Fruit fly (Drosophila melanogaster) whole organism, pupa: ENCODE measurements around the gene CG3457.

Experiments
- CG10348 ChIP-seq: fragments of 200-800 bp; sonication (Bioruptor generic); IDR thresholded peaks from 2 replicates; pipeline ENCODE4 v1.3.6; 2022; ENCODE audit warnings: missing biosample characterization, missing genetic modification characterization
- CG12605 ChIP-seq: fragments of 200-800 bp; sonication (Bioruptor generic); IDR thresholded peaks from 2 replicates; pipeline ENCODE4 v1.3.6; 2022; ENCODE audit warnings: missing biosample characterization, missing genetic modification characterization
- CG13204 ChIP-seq: fragments of 200-800 bp; sonication (Bioruptor generic); optimal IDR thresholded peaks from 2 replicates; lab custom pipeline; 2018; ENCODE audit warnings: missing biosample characterization, mild to moderate bottlenecking, missing genetic modification characterization, moderate library complexity
- CG14655 ChIP-seq: fragments of 200-800 bp; sonication (Bioruptor generic); optimal IDR thresholded peaks from 3 replicates; lab custom pipeline; 2017; ENCODE audit warnings: mild to moderate bottlenecking, missing biosample characterization, missing genetic modification reagents, missing genetic modification characterization
- CG15710 ChIP-seq: fragments of 200-800 bp; sonication (Bioruptor generic); optimal IDR thresholded peaks from 2 replicates; lab custom pipeline; 2018; ENCODE audit warnings: missing biosample characterization, mild to moderate bottlenecking, missing genetic modification characterization, moderate library complexity
- CG17806 ChIP-seq: fragments of 200-800 bp; sonication (Bioruptor generic); optimal IDR thresholded peaks from 2 replicates; lab custom pipeline; 2018; ENCODE audit warnings: missing biosample characterization, mild to moderate bottlenecking, missing genetic modification characterization, moderate library complexity
- CG32121 ChIP-seq: fragments of 200-800 bp; sonication (Bioruptor generic); IDR thresholded peaks from 2 replicates; pipeline ENCODE4 v1.3.6; 2022; ENCODE audit warnings: missing biosample characterization, missing genetic modification characterization
- CG34367 ChIP-seq: fragments of 200-800 bp; sonication (Bioruptor generic); optimal IDR thresholded peaks from 2 replicates; lab custom pipeline; 2018; ENCODE audit warnings: missing biosample characterization, mild to moderate bottlenecking, missing genetic modification characterization
- CG4496 ChIP-seq: fragments of 200-800 bp; sonication (Bioruptor generic); IDR thresholded peaks from 3 replicates; pipeline ENCODE4 v1.3.6; 2022; ENCODE audit warnings: missing biosample characterization, missing genetic modification characterization
- CG8159 ChIP-seq: fragments of 200-800 bp; sonication (Bioruptor generic); optimal IDR thresholded peaks from 3 replicates; lab custom pipeline; 2018; ENCODE audit warnings: missing biosample characterization, mild to moderate bottlenecking, missing genetic modification characterization, moderate library complexity
- CG8301 ChIP-seq: fragments of 200-800 bp; sonication (Bioruptor generic); optimal IDR thresholded peaks from 2 replicates; lab custom pipeline; 2018; ENCODE audit warnings: missing biosample characterization, mild to moderate bottlenecking, missing genetic modification characterization
- CG9948 ChIP-seq: fragments of 200-800 bp; sonication (Bioruptor generic); optimal IDR thresholded peaks from 2 replicates; lab custom pipeline; 2018; ENCODE audit warnings: missing biosample characterization, mild to moderate bottlenecking, missing genetic modification characterization, moderate library complexity
- D1 ChIP-seq: fragments of 200-800 bp; sonication (Bioruptor generic); optimal IDR thresholded peaks from 2 replicates; lab custom pipeline; 2018; ENCODE audit warnings: missing biosample characterization, mild to moderate bottlenecking, missing genetic modification characterization, moderate library complexity
- EcR ChIP-seq: fragments of 200-800 bp; sonication (Bioruptor generic); optimal IDR thresholded peaks from 3 replicates; lab custom pipeline; 2019; ENCODE audit warnings: missing biosample characterization, missing genetic modification characterization, mild to moderate bottlenecking, moderate library complexity, missing genetic modification reagents
- Ets98B ChIP-seq: fragments of 200-800 bp; sonication (Bioruptor generic); IDR thresholded peaks from 2 replicates; pipeline ENCODE4 v1.3.6; 2022; ENCODE audit warnings: missing biosample characterization, missing genetic modification characterization
- Pif1A ChIP-seq: fragments of 200-800 bp; sonication (Bioruptor generic); optimal IDR thresholded peaks from 3 replicates; lab custom pipeline; 2016; ENCODE audit warnings: missing biosample characterization, missing genetic modification characterization
- Pif1B ChIP-seq: fragments of 200-800 bp; sonication (Bioruptor generic); optimal IDR thresholded peaks from 3 replicates; lab custom pipeline; 2016; ENCODE audit warnings: missing biosample characterization, missing genetic modification characterization
- Snoo ChIP-seq: fragments of 200-800 bp; sonication (Bioruptor generic); optimal IDR thresholded peaks from 3 replicates; lab custom pipeline; 2017; ENCODE audit warnings: missing biosample characterization, mild to moderate bottlenecking, missing genetic modification characterization, inconsistent platforms
- fd96Ca ChIP-seq: fragments of 200-800 bp; sonication (Bioruptor generic); IDR thresholded peaks from 3 replicates; pipeline ENCODE4 v1.3.6; 2022; ENCODE audit warnings: missing biosample characterization, missing genetic modification characterization
- gl ChIP-seq: fragments of 200-800 bp; sonication (Bioruptor generic); optimal IDR thresholded peaks from 2 replicates; lab custom pipeline; 2018; ENCODE audit warnings: missing biosample characterization, mild to moderate bottlenecking, missing genetic modification characterization
- rn ChIP-seq: fragments of 200-800 bp; sonication (Bioruptor generic); IDR thresholded peaks from 2 replicates; pipeline ENCODE4 v1.3.6; 2022; ENCODE audit warnings: missing biosample characterization, missing genetic modification characterization

CG3457 gene

dm6 chrX:2194208-2195094 is 6.8 kb downstream of the CG3457 start:
- TF ChIP-seq CG4496 (GFP tag; lab: Robert Waterston, UW) (peak; percentile 85), CG17806 (no peak)

dm6 chrX:2196086-2196732 is 8.6 kb downstream of the CG3457 start:
- peak; percentile 17 for TF ChIP-seq gl (tag; lab: Kevin White, UChicago)
- peak; percentile 28 for TF ChIP-seq CG8159 (tag; lab: Kevin White, UChicago)
- TF ChIP-seq CG12605 (GFP tag; lab: Robert Waterston, UW) = no peak; the same call in 1 of the 2 replicates
- no peak for TF ChIP-seq CG13204 (GFP tag; lab: Kevin White, UChicago)
- TF ChIP-seq rn (GFP tag; lab: Robert Waterston, UW) = no peak
- peak; percentile 5 for TF ChIP-seq CG9948 (tag; lab: Kevin White, UChicago)
- TF ChIP-seq EcR (GFP tag; lab: Kevin White, UChicago) = peak; percentile 50
- no peak for TF ChIP-seq Pif1B (GFP tag; lab: Kevin White, UChicago)
- peak; percentile 38 for TF ChIP-seq CG14655 (GFP tag; lab: Kevin White, UChicago)
- TF ChIP-seq CG32121 = peak; percentile 51
- TF ChIP-seq CG8301 = peak; percentile 30
- no peak for TF ChIP-seq CG34367
- peak; percentile 81 for TF ChIP-seq CG4496 (GFP tag; lab: Robert Waterston, UW)
- TF ChIP-seq Ets98B = peak; percentile 68
- peak; percentile 33 for TF ChIP-seq Pif1A (GFP tag; lab: Kevin White, UChicago)
- TF ChIP-seq D1 = no peak
- TF ChIP-seq CG17806 = peak; percentile 35
- no peak for TF ChIP-seq CG10348
- peak; percentile 74; the same call in 2 of the 3 replicates for TF ChIP-seq fd96Ca (GFP tag; lab: Robert Waterston, UW)
- peak; percentile 24 for TF ChIP-seq CG15710

dm6 chrX:2197414-2198271 is 10.0 kb downstream of the CG3457 start:
- TF ChIP-seq CG4496 (GFP tag; lab: Robert Waterston, UW) (no peak), Pif1B (GFP tag; lab: Kevin White, UChicago) (no peak), CG8301 (no peak), gl (tag; lab: Kevin White, UChicago) (no peak), EcR (GFP tag; lab: Kevin White, UChicago) (peak; percentile 10), CG32121 (no peak), Ets98B (peak; percentile 11; the same call in 1 of the 2 replicates), CG17806 (no peak), CG8159 (tag; lab: Kevin White, UChicago) (no peak), Pif1A (GFP tag; lab: Kevin White, UChicago) (no peak), CG15710 (no peak), CG12605 (GFP tag; lab: Robert Waterston, UW) (no peak), CG14655 (GFP tag; lab: Kevin White, UChicago) (no peak)

- TF ChIP-seq EcR (GFP tag; lab: Kevin White, UChicago) = no peak
- TF ChIP-seq Snoo = no peak
- TF ChIP-seq CG34367 = no peak
- TF ChIP-seq D1 = no peak
- TF ChIP-seq CG17806 = no peak
- TF ChIP-seq fd96Ca (GFP tag; lab: Robert Waterston, UW) = no peak
- no peak for TF ChIP-seq CG8301
- no peak for TF ChIP-seq CG32121
- no peak for TF ChIP-seq gl (tag; lab: Kevin White, UChicago)
- TF ChIP-seq CG14655 (GFP tag; lab: Kevin White, UChicago) = no peak
- TF ChIP-seq CG8159 (tag; lab: Kevin White, UChicago) = no peak
- no peak for TF ChIP-seq Pif1A (GFP tag; lab: Kevin White, UChicago)
- TF ChIP-seq Pif1B (GFP tag; lab: Kevin White, UChicago) = no peak
These were observed 10.6 kb downstream of the CG3457 start for dm6 chrX:2198272-2198571.

dm6 chrX:2199303-2199702 is 11.7 kb downstream of the CG3457 start:
- TF ChIP-seq CG8301 (no peak), fd96Ca (GFP tag; lab: Robert Waterston, UW) (no peak), gl (tag; lab: Kevin White, UChicago) (no peak), Pif1A (GFP tag; lab: Kevin White, UChicago) (no peak), EcR (GFP tag; lab: Kevin White, UChicago) (no peak), CG12605 (GFP tag; lab: Robert Waterston, UW) (no peak), CG10348 (no peak)

- TF ChIP-seq CG8301 (no peak), Snoo (no peak), CG9948 (tag; lab: Kevin White, UChicago) (no peak), CG34367 (no peak), Pif1A (GFP tag; lab: Kevin White, UChicago) (no peak), CG12605 (GFP tag; lab: Robert Waterston, UW) (no peak), gl (tag; lab: Kevin White, UChicago) (no peak), Ets98B (no peak), CG15710 (no peak), CG4496 (GFP tag; lab: Robert Waterston, UW) (no peak), CG8159 (tag; lab: Kevin White, UChicago) (no peak)
These were observed 16.1 kb downstream of the CG3457 start, which contains the start of gene FarO for dm6 chrX:2203766-2204165. Gene FarO, minus strand, starts transcription at chrX:2203866.
